Fruit fly (Drosophila melanogaster): Measurements from ENCODE around the gene Tektin-C.

Tektin-C gene

dm6 chr3L:5819310-5819709 lies 23.0 kb upstream of the Tektin-C start (continued):
- no peak for TF ChIP-seq odd (GFP tag; optimal IDR thresholded peaks at IDR 0.05)
- no peak for TF ChIP-seq CG13775 (GFP tag; optimal IDR thresholded peaks at IDR 0.05)
- no peak for TF ChIP-seq Fer1 (GFP tag; optimal IDR thresholded peaks at IDR 0.05)
- TF ChIP-seq CkIIα-i1 (GFP tag; IDR thresholded peaks at IDR 0.05): no peak
- no peak for TF ChIP-seq yki (optimal IDR thresholded peaks at IDR 0.05)
- TF ChIP-seq nerfin-1 (tag; optimal IDR thresholded peaks at IDR 0.05): no peak
- TF ChIP-seq rib (GFP tag; IDR thresholded peaks at IDR 0.05): no peak
- peak; percentile 39 for TF ChIP-seq CG1602 (GFP tag; optimal IDR thresholded peaks at IDR 0.05)
- TF ChIP-seq repo (GFP tag; optimal IDR thresholded peaks at IDR 0.05): no peak
- no peak for TF ChIP-seq wek (GFP tag; optimal IDR thresholded peaks at IDR 0.05)
- no peak for TF ChIP-seq CG15601 (tag; optimal IDR thresholded peaks at IDR 0.05)
- no peak for TF ChIP-seq E2f2 (GFP tag; IDR thresholded peaks at IDR 0.05)
- TF ChIP-seq Nf-YC (tag; optimal IDR thresholded peaks at IDR 0.05): no peak
- TF ChIP-seq phol (tag; optimal IDR thresholded peaks at IDR 0.05): peak; percentile 23
- no peak for TF ChIP-seq CG12299 (tag; optimal IDR thresholded peaks at IDR 0.05)
- TF ChIP-seq CG15269 (tag; optimal IDR thresholded peaks at IDR 0.05): peak; percentile 61
- no peak for TF ChIP-seq ewg (GFP tag; optimal IDR thresholded peaks at IDR 0.05)
- no peak for TF ChIP-seq CG15479 (GFP tag; optimal IDR thresholded peaks at IDR 0.05)
- no peak for TF ChIP-seq Sox100B (GFP tag; optimal IDR thresholded peaks at IDR 0.05)
- TF ChIP-seq Fer2 (tag; optimal IDR thresholded peaks at IDR 0.05): no peak
- TF ChIP-seq HLH3B (GFP tag; IDR thresholded peaks at IDR 0.05): no peak
- no peak for TF ChIP-seq Sin3A (optimal IDR thresholded peaks at IDR 0.05)
- TF ChIP-seq CG4424 (GFP tag; optimal IDR thresholded peaks at IDR 0.05): no peak
- no peak for TF ChIP-seq trem (tag; optimal IDR thresholded peaks at IDR 0.05)
- no peak for TF ChIP-seq nerfin-2 (GFP tag; IDR thresholded peaks at IDR 0.05; ENCODE audit: partially characterized antibody)
- no peak for TF ChIP-seq CG11093 (GFP tag; IDR thresholded peaks at IDR 0.05)
- TF ChIP-seq Scr (GFP tag; IDR thresholded peaks at IDR 0.05; ENCODE audit: partially characterized antibody): no peak
- no peak for TF ChIP-seq CG10979 (tag; optimal IDR thresholded peaks at IDR 0.05)
- no peak for TF ChIP-seq aop (GFP tag; IDR thresholded peaks at IDR 0.05)
- no peak for TF ChIP-seq ato (GFP tag; IDR thresholded peaks at IDR 0.05; ENCODE audit: partially characterized antibody)
- no peak for TF ChIP-seq Ravus (GFP tag; IDR thresholded peaks at IDR 0.05)
- TF ChIP-seq CG12155 (GFP tag; optimal IDR thresholded peaks at IDR 0.05): peak; percentile 35
- no peak for TF ChIP-seq sd (tag; optimal IDR thresholded peaks at IDR 0.05)
- no peak for TF ChIP-seq tap (tag; optimal IDR thresholded peaks at IDR 0.05)
- TF ChIP-seq sima (GFP tag; optimal IDR thresholded peaks at IDR 0.05): no peak
- peak; percentile 45; the same call in 2 of the 3 replicates for TF ChIP-seq tgo (GFP tag; IDR thresholded peaks at IDR 0.05)
- TF ChIP-seq CG16779 (GFP tag; IDR thresholded peaks at IDR 0.05): 0 out of 2 replicates have a peak, but pooled peaks have one; percentile 9
- TF ChIP-seq Deaf1 (tag; optimal IDR thresholded peaks at IDR 0.05): no peak
- no peak for TF ChIP-seq CG6791 (GFP tag; IDR thresholded peaks at IDR 0.05; ENCODE audit: partially characterized antibody)
- TF ChIP-seq Vsx1 (GFP tag; optimal IDR thresholded peaks at IDR 0.05): no peak
- no peak for TF ChIP-seq CG16815 (GFP tag; optimal IDR thresholded peaks at IDR 0.05)
- peak; percentile 3 for TF ChIP-seq Hmr (GFP tag; optimal IDR thresholded peaks at IDR 0.05)
- TF ChIP-seq Elba2 (GFP tag; optimal IDR thresholded peaks at IDR 0.05): no peak
- no peak for TF ChIP-seq CG3407 (GFP tag; optimal IDR thresholded peaks at IDR 0.05)
- TF ChIP-seq CG6175 (GFP tag; IDR thresholded peaks at IDR 0.05): no peak
- TF ChIP-seq CG9876 (GFP tag; optimal IDR thresholded peaks at IDR 0.05): no peak
- no peak for TF ChIP-seq CG17612 (GFP tag; IDR thresholded peaks at IDR 0.05)
- TF ChIP-seq bsh (GFP tag; optimal IDR thresholded peaks at IDR 0.05): peak in 1 of 2 experiments; percentile 43
- peak; percentile 6 for TF ChIP-seq luna (GFP tag; optimal IDR thresholded peaks at IDR 0.05)
- TF ChIP-seq Dad (GFP tag; optimal IDR thresholded peaks at IDR 0.05): no peak
- TF ChIP-seq CG10274 (GFP tag; optimal IDR thresholded peaks at IDR 0.05): no peak
- TF ChIP-seq Eip74EF (GFP tag; optimal IDR thresholded peaks at IDR 0.05): no peak

Measured in whole organism, embryonic.